Worm (Caenorhabditis elegans) whole organism, young adult: ENCODE results near the gene W10D9.1.

Source experiments
- B0019.2 ChIP-seq: fragments of 200-800 bp; sonication (Bioruptor generic); conservative IDR thresholded peaks from 2 replicates; pipeline ENCODE4 v1.3.6; 2022; ENCODE audit warnings: missing genetic modification reagents, missing genetic modification characterization, missing compliant biosample characterization
- B0336.3 ChIP-seq: fragments of 200-800 bp; sonication (Bioruptor generic); IDR thresholded peaks from 2 replicates; pipeline ENCODE4 v1.3.6; 2022; ENCODE audit warnings: missing genetic modification characterization, missing compliant biosample characterization
- F22D6.2 ChIP-seq: sonication (generic microtip); optimal IDR thresholded peaks from 2 replicates; lab custom pipeline; 2016; ENCODE audit warnings: mild to moderate bottlenecking, missing genetic modification characterization, missing compliant biosample characterization
- F33H1.4 ChIP-seq: fragments of 200-800 bp; sonication (Bioruptor generic); IDR thresholded peaks from 2 replicates; pipeline ENCODE4 v1.3.6; 2022; ENCODE audit warnings: missing genetic modification reagents, missing genetic modification characterization, missing compliant biosample characterization
- T07F8.4 ChIP-seq: sonication (generic microtip); optimal IDR thresholded peaks from 2 replicates; lab custom pipeline; 2016; ENCODE audit warnings: mild to moderate bottlenecking, missing genetic modification characterization, moderate library complexity, missing compliant biosample characterization
- ama-1 ChIP-seq, 3 experiments: fragments of 150-350 bp in 1 of 3; sonication (generic microtip) in 2 of 3; optimal IDR thresholded peaks; 2 replicates each; lab custom pipeline; 2014 to 2018; ENCODE audit warnings: missing biosample characterization in 2 of 3, missing genetic modification characterization in 2 of 3, missing genetic modification reagents in 2 of 3
- ccch-3 ChIP-seq: fragments of 200-800 bp; sonication (Bioruptor generic); optimal IDR thresholded peaks from 2 replicates; lab custom pipeline; 2018; ENCODE audit warnings: mild to moderate bottlenecking, missing genetic modification characterization, missing compliant biosample characterization
- dpff-1 ChIP-seq: sonication (generic microtip); optimal IDR thresholded peaks from 2 replicates; lab custom pipeline; 2017; ENCODE audit warnings: mild to moderate bottlenecking, missing genetic modification characterization, missing compliant biosample characterization
- him-1 ChIP-seq: sonication (generic microtip); optimal IDR thresholded peaks from 2 replicates; lab custom pipeline; 2016; ENCODE audit warnings: missing genotype, missing genetic modification reagents, missing genetic modification characterization, missing compliant biosample characterization
- lin-35 ChIP-seq, 3 experiments: fragments of 150-350 bp in 2 of 3; sonication (generic microtip) in 1 of 3; optimal IDR thresholded peaks; 2 replicates each; lab custom pipeline; 2014 to 2018; ENCODE audit warnings: missing biosample characterization in 3 of 3, missing genetic modification characterization in 3 of 3, missing genetic modification reagents in 3 of 3
- nfya-1 ChIP-seq: sonication (generic microtip); optimal IDR thresholded peaks from 2 replicates; lab custom pipeline; 2017; ENCODE audit warnings: antibody characterized with exemption, missing compliant biosample characterization, missing genetic modification characterization, borderline replicate concordance; ENCODE audit not compliant: insufficient read depth
- nhr-90 ChIP-seq: sonication (generic microtip); optimal IDR thresholded peaks from 2 replicates; lab custom pipeline; 2016; ENCODE audit warnings: missing genotype, mild to moderate bottlenecking, missing genetic modification characterization, missing compliant biosample characterization
- pha-4 ChIP-seq: fragments of 150-350 bp; sonication (generic microtip); optimal IDR thresholded peaks from 2 replicates; lab custom pipeline; 2014; ENCODE audit warnings: missing biosample characterization, missing genetic modification reagents, missing genetic modification characterization
- ztf-6 ChIP-seq: fragments of 200-800 bp; sonication (Bioruptor generic); IDR thresholded peaks from 2 replicates; pipeline ENCODE4 v1.3.6; 2022; ENCODE audit warnings: missing genetic modification reagents, missing genetic modification characterization, missing compliant biosample characterization

ce11 chrII:437279-437678 lies 17.5 kb upstream of the W10D9.1 start:
- TF ChIP-seq him-1 (no peak), lin-35 (GFP tag; optimal IDR thresholded peaks at IDR 0.05; lab: Kevin White, UChicago) (no peak), F22D6.2 (tag; lab: Kevin White, UChicago) (no peak), nfya-1 (no peak), F33H1.4 (GFP tag; lab: Robert Waterston, UW) (no peak), dpff-1 (no peak), nhr-90 (no peak), ama-1 (optimal IDR thresholded peaks at IDR 0.05; lab: Kevin White, UChicago) (no peak), ama-1 (GFP tag; optimal IDR thresholded peaks at IDR 0.05; lab: Kevin White, UChicago) (no peak), ccch-3 (GFP tag; lab: Kevin White, UChicago) (no peak), ztf-6 (GFP tag; lab: Robert Waterston, UW) (no peak), B0336.3 (no peak), pha-4 (tag; lab: Kevin White, UChicago) (no peak), B0019.2 (GFP tag; lab: Robert Waterston, UW) (no peak), T07F8.4 (tag; lab: Kevin White, UChicago) (no peak)
